Fruit fly (Drosophila melanogaster) whole organism, embryonic: ENCODE data around the gene osk.
A peak's percentile ranks its signal among the peaks of the same experiment; 100 is the strongest.

Experiments
- CG10462 ChIP-seq: fragments of 200-800 bp; sonication (Bioruptor generic); optimal IDR thresholded peaks from 2 replicates; lab custom pipeline; 2016; ENCODE audit warnings: missing biosample characterization, missing genetic modification characterization
- CG10543 ChIP-seq: fragments of 200-800 bp; sonication (Bioruptor generic); optimal IDR thresholded peaks from 3 replicates; lab custom pipeline; 2017; ENCODE audit warnings: missing biosample characterization, mild to moderate bottlenecking, missing genetic modification characterization, moderate library complexity
- CG10565 ChIP-seq: fragments of 200-800 bp; sonication (Bioruptor generic); optimal IDR thresholded peaks from 3 replicates; lab custom pipeline; 2016; ENCODE audit warnings: missing biosample characterization, mild to moderate bottlenecking, missing genetic modification characterization
- CG10654 ChIP-seq: fragments of 200-800 bp; sonication (Bioruptor generic); optimal IDR thresholded peaks from 2 replicates; lab custom pipeline; 2016; ENCODE audit warnings: missing biosample characterization, missing genetic modification characterization
- CG10959 ChIP-seq: fragments of 200-800 bp; sonication (Bioruptor generic); IDR thresholded peaks from 2 replicates; pipeline ENCODE4 v1.3.6; 2022; ENCODE audit warnings: missing biosample characterization, missing genetic modification characterization
- CG11560 ChIP-seq: fragments of 200-800 bp; sonication (Bioruptor generic); IDR thresholded peaks from 3 replicates; pipeline ENCODE4 v1.3.6; 2022; ENCODE audit warnings: missing biosample characterization, missing genetic modification characterization
- CG13894 ChIP-seq: fragments of 200-800 bp; sonication (Bioruptor generic); optimal IDR thresholded peaks from 3 replicates; lab custom pipeline; 2018; ENCODE audit warnings: missing biosample characterization, mild to moderate bottlenecking, missing genetic modification characterization, moderate library complexity
- CG14860 ChIP-seq: fragments of 200-800 bp; sonication (Bioruptor generic); IDR thresholded peaks from 3 replicates; pipeline ENCODE4 v1.3.6; 2022; ENCODE audit warnings: missing biosample characterization, missing genetic modification characterization; ENCODE audit not compliant: partially characterized antibody
- CG15479 ChIP-seq: fragments of 200-800 bp; sonication (Bioruptor generic); optimal IDR thresholded peaks from 3 replicates; lab custom pipeline; 2019; ENCODE audit warnings: missing biosample characterization, mild to moderate bottlenecking, missing genetic modification characterization, moderate library complexity
- CG15514 ChIP-seq: fragments of 200-800 bp; sonication (Bioruptor generic); optimal IDR thresholded peaks from 3 replicates; lab custom pipeline; 2017; ENCODE audit warnings: missing biosample characterization, missing genetic modification characterization, mild to moderate bottlenecking, moderate library complexity, missing genetic modification reagents
- CG15696 ChIP-seq: fragments of 200-800 bp; sonication (Bioruptor generic); optimal IDR thresholded peaks from 2 replicates; lab custom pipeline; 2019; ENCODE audit warnings: missing biosample characterization, mild to moderate bottlenecking, missing genetic modification characterization, moderate library complexity
- CG16779 ChIP-seq: fragments of 200-800 bp; sonication (Bioruptor generic); IDR thresholded peaks from 2 replicates; pipeline ENCODE4 v1.3.6; 2022; ENCODE audit warnings: missing biosample characterization, missing genetic modification characterization
- CG16863 ChIP-seq: fragments of 200-800 bp; sonication (Bioruptor generic); optimal IDR thresholded peaks from 3 replicates; lab custom pipeline; 2016; ENCODE audit warnings: missing biosample characterization, missing genetic modification characterization
- CG18764 ChIP-seq: fragments of 200-800 bp; sonication (Bioruptor generic); optimal IDR thresholded peaks from 3 replicates; lab custom pipeline; 2016; ENCODE audit warnings: missing biosample characterization, missing genetic modification characterization
- CG32532 ChIP-seq: fragments of 200-800 bp; sonication (Bioruptor generic); IDR thresholded peaks from 2 replicates; pipeline ENCODE4 v1.3.6; 2022; ENCODE audit warnings: missing biosample characterization, missing genetic modification characterization
- CG3838 ChIP-seq: fragments of 200-800 bp; sonication (Bioruptor generic); optimal IDR thresholded peaks from 3 replicates; lab custom pipeline; 2016; ENCODE audit warnings: missing biosample characterization, missing genetic modification characterization
- CG7839 ChIP-seq: fragments of 200-800 bp; sonication (Bioruptor generic); optimal IDR thresholded peaks from 3 replicates; lab custom pipeline; 2018; ENCODE audit warnings: missing biosample characterization, mild to moderate bottlenecking, missing genetic modification characterization, moderate library complexity
- CG8089 ChIP-seq: fragments of 200-800 bp; sonication (Bioruptor generic); optimal IDR thresholded peaks from 3 replicates; lab custom pipeline; 2016; ENCODE audit warnings: missing biosample characterization, missing genetic modification characterization
- CG9437 ChIP-seq: fragments of 200-800 bp; sonication (Bioruptor generic); optimal IDR thresholded peaks from 2 replicates; lab custom pipeline; 2018; ENCODE audit warnings: missing biosample characterization, mild to moderate bottlenecking, missing genetic modification characterization
- CG9797 ChIP-seq: fragments of 200-800 bp; sonication (Bioruptor generic); optimal IDR thresholded peaks from 3 replicates; lab custom pipeline; 2018; ENCODE audit warnings: missing biosample characterization, mild to moderate bottlenecking, missing genetic modification characterization
- CG9932 ChIP-seq: fragments of 200-800 bp; sonication (Bioruptor generic); IDR thresholded peaks from 2 replicates; pipeline ENCODE4 v1.3.6; 2022; ENCODE audit warnings: missing biosample characterization, missing genetic modification characterization
- D19B ChIP-seq: fragments of 200-800 bp; sonication (Bioruptor generic); optimal IDR thresholded peaks from 2 replicates; lab custom pipeline; 2017; ENCODE audit warnings: missing biosample characterization, mild to moderate bottlenecking, missing genetic modification characterization
- Dfd ChIP-seq, 2 experiments: fragments of >200 bp; optimal IDR thresholded peaks; 2 replicates each; lab custom pipeline; 2017; ENCODE audit warnings: missing biosample characterization in 2 of 2, missing genetic modification characterization in 2 of 2
- Fer3 ChIP-seq: fragments of 200-800 bp; sonication (Bioruptor generic); optimal IDR thresholded peaks from 2 replicates; lab custom pipeline; 2018; ENCODE audit warnings: missing biosample characterization, mild to moderate bottlenecking, missing genetic modification characterization, moderate library complexity
- H2.0 ChIP-seq: fragments of 200-800 bp; sonication (Bioruptor generic); IDR thresholded peaks from 2 replicates; pipeline ENCODE4 v1.3.6; 2022; ENCODE audit warnings: missing biosample characterization, missing genetic modification characterization
- Hr51 ChIP-seq, 2 experiments: fragments of 200-800 bp; sonication (Bioruptor generic); optimal IDR thresholded peaks; 2 replicates in 1 of 2; 3 replicates in 1 of 2; lab custom pipeline; 2016 to 2018; ENCODE audit warnings: missing biosample characterization in 2 of 2, missing genetic modification characterization in 2 of 2, mild to moderate bottlenecking in 1 of 2, moderate library complexity in 1 of 2
- MTF-1 ChIP-seq: fragments of 200-800 bp; sonication (Bioruptor generic); optimal IDR thresholded peaks from 2 replicates; lab custom pipeline; 2018; ENCODE audit warnings: missing biosample characterization, mild to moderate bottlenecking, missing genetic modification characterization, borderline replicate concordance
- Myb ChIP-seq: fragments of 200-800 bp; sonication (Bioruptor generic); optimal IDR thresholded peaks from 2 replicates; lab custom pipeline; 2016; ENCODE audit warnings: missing biosample characterization, missing genetic modification characterization
- Oli ChIP-seq: fragments of 200-800 bp; sonication (Bioruptor generic); optimal IDR thresholded peaks from 2 replicates; lab custom pipeline; 2018; ENCODE audit warnings: missing biosample characterization, mild to moderate bottlenecking, missing genetic modification characterization, moderate library complexity
- Optix ChIP-seq: fragments of 200-800 bp; sonication (Bioruptor generic); IDR thresholded peaks from 3 replicates; pipeline ENCODE4 v1.3.6; 2022; ENCODE audit warnings: missing biosample characterization, missing genetic modification characterization
- Ptx1 ChIP-seq: fragments of 200-800 bp; sonication (Bioruptor generic); IDR thresholded peaks from 2 replicates; pipeline ENCODE4 v1.3.6; 2022; ENCODE audit warnings: missing biosample characterization, missing genetic modification characterization
- Spps ChIP-seq: fragments of 200-800 bp; sonication (Bioruptor generic); optimal IDR thresholded peaks from 2 replicates; lab custom pipeline; 2018; ENCODE audit warnings: missing biosample characterization, mild to moderate bottlenecking, missing genetic modification characterization
- bab2 ChIP-seq: fragments of 200-800 bp; sonication (Bioruptor generic); optimal IDR thresholded peaks from 2 replicates; lab custom pipeline; 2016; ENCODE audit warnings: missing biosample characterization, missing genetic modification characterization
- bowl ChIP-seq: fragments of 200-800 bp; sonication (Bioruptor generic); IDR thresholded peaks from 2 replicates; pipeline ENCODE4 v1.3.6; 2022; ENCODE audit warnings: missing biosample characterization, missing genetic modification characterization
- br ChIP-seq: fragments of >200 bp; optimal IDR thresholded peaks from 2 replicates; lab custom pipeline; 2017
- dpn ChIP-seq, 2 experiments: fragments of 200-800 bp; sonication (Bioruptor generic); optimal IDR thresholded peaks; 3 replicates each; lab custom pipeline; 2016; ENCODE audit warnings: missing biosample characterization in 2 of 2, missing genetic modification characterization in 2 of 2
- emc ChIP-seq: fragments of 200-800 bp; sonication (Bioruptor generic); optimal IDR thresholded peaks from 2 replicates; lab custom pipeline; 2016; ENCODE audit warnings: missing biosample characterization, missing genetic modification characterization
- fd102C ChIP-seq: fragments of 200-800 bp; sonication (Bioruptor generic); optimal IDR thresholded peaks from 2 replicates; lab custom pipeline; 2018; ENCODE audit warnings: missing biosample characterization, mild to moderate bottlenecking, missing genetic modification characterization, moderate library complexity
- jumu ChIP-seq: fragments of 200-800 bp; sonication (Bioruptor generic); optimal IDR thresholded peaks from 3 replicates; lab custom pipeline; 2016; ENCODE audit warnings: missing biosample characterization, missing genetic modification characterization
- lilli ChIP-seq: fragments of 200-800 bp; sonication (Bioruptor generic); optimal IDR thresholded peaks from 3 replicates; lab custom pipeline; 2016; ENCODE audit warnings: missing biosample characterization, missing genetic modification characterization
- maf-S ChIP-seq: fragments of 200-800 bp; sonication (Bioruptor generic); optimal IDR thresholded peaks from 2 replicates; lab custom pipeline; 2016; ENCODE audit warnings: missing biosample characterization, missing genetic modification characterization
- mirr ChIP-seq: fragments of 200-800 bp; sonication (Bioruptor generic); optimal IDR thresholded peaks from 3 replicates; lab custom pipeline; 2018; ENCODE audit warnings: missing biosample characterization, mild to moderate bottlenecking, missing genetic modification characterization
- phol ChIP-seq: fragments of 200-800 bp; sonication (Bioruptor generic); optimal IDR thresholded peaks from 3 replicates; lab custom pipeline; 2018; ENCODE audit warnings: missing biosample characterization, mild to moderate bottlenecking, missing genetic modification characterization, moderate library complexity
- repo ChIP-seq: fragments of 200-800 bp; sonication (Bioruptor generic); optimal IDR thresholded peaks from 2 replicates; lab custom pipeline; 2016; ENCODE audit warnings: missing biosample characterization, missing genetic modification characterization
- row ChIP-seq: fragments of 200-800 bp; sonication (Bioruptor generic); IDR thresholded peaks from 3 replicates; pipeline ENCODE4 v1.3.6; 2022; ENCODE audit warnings: missing biosample characterization, missing genetic modification characterization
- sens-2 ChIP-seq: fragments of 200-800 bp; sonication (Bioruptor generic); IDR thresholded peaks from 2 replicates; pipeline ENCODE4 v1.3.6; 2022; ENCODE audit warnings: missing biosample characterization, missing genetic modification characterization
- stwl ChIP-seq: fragments of 200-800 bp; sonication (Bioruptor generic); optimal IDR thresholded peaks from 3 replicates; lab custom pipeline; 2018; ENCODE audit warnings: missing biosample characterization, mild to moderate bottlenecking, missing genetic modification characterization, moderate library complexity
- toy ChIP-seq: fragments of 200-800 bp; sonication (Bioruptor generic); IDR thresholded peaks from 2 replicates; pipeline ENCODE4 v1.3.6; 2022; ENCODE audit warnings: missing biosample characterization, missing genetic modification characterization
- tup ChIP-seq: fragments of 200-800 bp; sonication (Bioruptor generic); optimal IDR thresholded peaks from 2 replicates; lab custom pipeline; 2016; ENCODE audit warnings: missing biosample characterization, mild to moderate bottlenecking, missing genetic modification characterization, moderate library complexity
- twi ChIP-seq: fragments of 200-800 bp; optimal IDR thresholded peaks from 2 replicates; lab custom pipeline; 2019; ENCODE audit warnings: missing biosample characterization, mild to moderate bottlenecking, missing genetic modification characterization, moderate library complexity
- tx ChIP-seq: fragments of 200-800 bp; sonication (Bioruptor generic); optimal IDR thresholded peaks from 2 replicates; lab custom pipeline; 2016; ENCODE audit warnings: missing biosample characterization, missing genetic modification characterization
- vnd ChIP-seq: fragments of 200-800 bp; sonication (Bioruptor generic); IDR thresholded peaks from 3 replicates; pipeline ENCODE4 v1.3.6; 2022; ENCODE audit warnings: missing biosample characterization, missing genetic modification characterization; ENCODE audit not compliant: partially characterized antibody

osk gene

DNA sequence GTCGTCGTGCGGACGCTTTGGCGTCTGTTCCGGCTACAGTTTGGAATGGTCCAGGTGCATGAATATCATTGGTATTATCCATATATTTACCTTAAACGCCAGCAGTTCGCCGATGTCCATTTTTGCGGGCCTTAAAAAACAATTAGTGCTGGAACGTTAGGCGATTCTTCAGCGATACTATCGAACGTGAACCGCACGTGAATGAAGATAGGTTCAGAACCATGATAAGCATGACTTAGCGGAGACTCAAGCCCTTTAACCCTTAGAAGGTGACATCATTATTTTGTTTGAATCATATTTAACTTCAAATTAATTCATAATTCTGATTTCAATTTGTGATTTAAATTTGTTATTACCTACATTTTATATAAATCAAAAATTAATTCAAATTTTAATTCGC, 9.9 kb downstream of the osk start, which contains the start of gene CG11964 (continued):
- TF ChIP-seq Optix (0 out of 3 replicates have a peak, but pooled peaks have one; percentile 31), br (no peak), CG16863 (GFP tag; lab: Kevin White, UChicago) (peak; percentile 61), twi (tag; lab: Kevin White, UChicago) (peak; percentile 25), Myb (GFP tag; lab: Kevin White, UChicago) (peak; percentile 71), Hr51 (GFP tag; optimal IDR thresholded peaks at IDR 0.05; lab: Kevin White, UChicago) (peak in 1 of 2 experiments; percentile 59), dpn (GFP tag; optimal IDR thresholded peaks at IDR 0.05; lab: Kevin White, UChicago) (peak; percentile 75 to 76), CG16779 (GFP tag; lab: Robert Waterston, UW) (no peak), vnd (GFP tag; lab: Robert Waterston, UW) (peak; percentile 99), lilli (GFP tag; lab: Kevin White, UChicago) (peak; percentile 72), CG9437 (GFP tag; lab: Kevin White, UChicago) (peak; percentile 5), Ptx1 (GFP tag; lab: Robert Waterston, UW) (peak; percentile 53), fd102C (GFP tag; lab: Kevin White, UChicago) (no peak), bowl (GFP tag; lab: Robert Waterston, UW) (no peak), H2.0 (no peak), repo (GFP tag; lab: Kevin White, UChicago) (peak; percentile 41), CG9797 (GFP tag; lab: Kevin White, UChicago) (peak; percentile 53), Oli (tag; lab: Kevin White, UChicago) (no peak), CG14860 (GFP tag; lab: Robert Waterston, UW) (peak; percentile 98), tup (GFP tag; lab: Kevin White, UChicago) (no peak), maf-S (peak; percentile 33), CG9932 (peak; percentile 91), CG13894 (tag; lab: Kevin White, UChicago) (peak; percentile 68), MTF-1 (GFP tag; lab: Kevin White, UChicago) (no peak), row (peak; percentile 91), CG10959 (GFP tag; lab: Robert Waterston, UW) (peak; percentile 100), toy (GFP tag; lab: Robert Waterston, UW) (no peak), phol (tag; lab: Kevin White, UChicago) (peak; percentile 80), Fer3 (tag; lab: Kevin White, UChicago) (peak; percentile 22), bab2 (peak; percentile 50), D19B (GFP tag; lab: Kevin White, UChicago) (no peak), CG3838 (no peak), emc (GFP tag; lab: Kevin White, UChicago) (peak; percentile 7), CG11560 (tag; lab: Robert Waterston, UW) (no peak), CG10462 (no peak), CG15696 (tag; lab: Kevin White, UChicago) (peak; percentile 11), CG10543 (GFP tag; lab: Kevin White, UChicago) (no peak), mirr (no peak), jumu (GFP tag; lab: Kevin White, UChicago) (peak; percentile 60), sens-2 (GFP tag; lab: Robert Waterston, UW) (no peak), Dfd (GFP tag; optimal IDR thresholded peaks at IDR 0.05; lab: Kevin White, UChicago) (no peak), CG15479 (no peak), CG7839 (peak; percentile 55), tx (GFP tag; lab: Kevin White, UChicago) (peak; percentile 40), CG8089 (GFP tag; lab: Kevin White, UChicago) (peak; percentile 5), CG10654 (GFP tag; lab: Kevin White, UChicago) (peak; percentile 38), CG18764 (GFP tag; lab: Kevin White, UChicago) (peak; percentile 63), CG10565 (no peak), Spps (tag; lab: Kevin White, UChicago) (no peak), CG15514 (GFP tag; lab: Kevin White, UChicago) (peak; percentile 90), stwl (tag; lab: Kevin White, UChicago) (peak; percentile 93), CG32532 (GFP tag; lab: Robert Waterston, UW) (peak; percentile 78)
